Worm (Caenorhabditis elegans): Measurements from ENCODE around the gene C18H7.12.
A peak's percentile ranks its signal among the peaks of the same experiment; 100 is the strongest.

The C18H7.12 gene

DNA sequence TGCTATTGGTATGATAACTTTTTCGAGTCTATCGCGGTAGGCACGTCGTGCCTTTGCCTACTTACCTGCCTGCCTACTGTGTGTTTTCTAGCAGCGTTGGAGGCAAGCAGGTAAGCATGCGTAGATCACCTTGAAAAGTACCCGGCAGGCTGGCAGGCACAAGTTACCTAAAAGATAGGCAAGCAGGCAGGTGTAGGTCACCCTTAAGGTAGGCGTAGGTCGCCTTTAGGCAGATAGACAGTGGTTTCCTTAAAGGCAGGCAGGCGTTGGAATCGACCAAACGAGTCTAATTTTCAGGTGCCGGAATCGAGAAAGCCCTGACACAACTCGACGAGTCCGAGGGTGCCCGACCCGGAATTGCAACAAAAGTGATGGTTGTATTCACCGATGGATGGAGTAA is 32.1 kb upstream of the C18H7.12 start:
- TF ChIP-seq ttx-3 (tag; optimal IDR thresholded peaks at IDR 0.05) (no peak), ceh-19 (GFP tag; optimal IDR thresholded peaks at IDR 0.05) (no peak), ets-4 (tag; optimal IDR thresholded peaks at IDR 0.05) (no peak), lim-6 (tag; optimal IDR thresholded peaks at IDR 0.05) (no peak), ref-2 (tag; optimal IDR thresholded peaks at IDR 0.05) (no peak), hlh-30 (tag; optimal IDR thresholded peaks at IDR 0.05; ENCODE audit: insufficient read depth) (no peak), elt-2 (tag; optimal IDR thresholded peaks at IDR 0.05) (no peak), pha-4 (tag; optimal IDR thresholded peaks at IDR 0.05) (no peak), zip-5 (tag; optimal IDR thresholded peaks at IDR 0.05) (no peak), C08G9.2 (tag; optimal IDR thresholded peaks at IDR 0.05) (no peak)

DNA sequence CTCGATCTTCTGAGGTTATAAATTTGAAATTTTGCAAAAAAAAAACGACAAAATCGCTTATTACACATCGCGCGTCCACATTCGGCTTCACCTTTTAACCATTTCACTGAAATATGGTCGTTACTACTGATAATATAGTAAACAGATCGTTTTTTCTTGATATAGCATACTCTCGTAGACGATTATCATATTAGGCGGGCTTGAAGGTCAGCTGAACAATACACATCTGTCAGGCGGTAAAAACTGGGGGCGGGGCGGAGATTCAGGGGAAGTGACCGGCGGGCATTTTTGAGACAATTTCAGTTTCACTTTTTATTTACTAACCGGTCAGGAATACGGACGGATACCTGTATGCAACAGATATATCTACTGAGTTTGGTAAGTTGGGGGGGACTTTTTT is 27.6 kb upstream of the C18H7.12 start, which contains the start of gene C18H7.1:
TSS of gene C18H7.1 (plus strand) at position 301 of the 400 bp plus-strand sequence.
- TF ChIP-seq nfya-1 (tag; optimal IDR thresholded peaks at IDR 0.05): no peak
- no peak for TF ChIP-seq elt-2 (tag; optimal IDR thresholded peaks at IDR 0.05)
- TF ChIP-seq C38D4.7 (GFP tag; optimal IDR thresholded peaks at IDR 0.05): no peak
- no peak for TF ChIP-seq ceh-9 (tag; optimal IDR thresholded peaks at IDR 0.05)
- TF ChIP-seq ceh-2 (tag; optimal IDR thresholded peaks at IDR 0.05): no peak
- TF ChIP-seq ztf-16 (tag; optimal IDR thresholded peaks at IDR 0.05): no peak
- no peak for TF ChIP-seq che-1 (tag; optimal IDR thresholded peaks at IDR 0.05)

DNA sequence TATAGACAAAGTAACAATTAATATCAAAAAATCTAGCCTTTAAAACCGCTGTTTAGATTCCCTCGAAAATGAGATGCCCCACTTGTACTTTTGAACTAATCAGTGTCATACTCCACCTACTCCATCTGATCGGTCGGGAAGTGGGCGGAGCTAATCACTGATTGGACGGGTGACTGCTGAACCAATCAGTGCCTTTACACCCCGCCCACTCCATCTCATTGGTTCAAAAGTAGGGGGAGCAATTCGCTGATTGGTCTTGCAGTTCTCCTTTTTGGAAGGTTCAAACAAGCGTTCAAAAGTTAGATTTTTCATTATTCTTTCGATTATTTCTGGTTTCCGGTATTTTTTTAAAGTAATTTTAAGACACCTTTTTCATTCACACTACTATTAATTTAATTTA is 25.5 kb upstream of the C18H7.12 start:
- peak; percentile 97 for TF ChIP-seq nfya-1 (tag; optimal IDR thresholded peaks at IDR 0.05)
- no peak for TF ChIP-seq rnt-1 (tag; optimal IDR thresholded peaks at IDR 0.05)

DNA sequence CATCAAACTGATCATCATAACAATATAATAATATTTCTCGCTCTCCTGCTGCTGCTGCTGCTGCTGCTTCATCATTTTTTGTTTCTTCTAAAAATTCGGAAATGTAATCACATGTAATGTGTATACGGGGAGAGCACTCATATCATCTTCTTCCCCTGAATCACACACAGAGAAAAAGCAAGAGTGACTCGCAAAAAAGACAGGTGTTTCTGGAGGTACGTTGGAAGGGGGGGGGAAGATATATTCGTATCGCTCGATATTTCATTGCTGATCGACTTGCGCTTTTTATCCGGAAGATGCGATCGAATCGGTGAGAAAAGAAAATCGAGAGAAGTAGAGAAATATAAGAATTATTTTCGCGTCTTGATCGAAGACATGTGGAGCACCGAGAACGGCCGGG is 20.0 kb upstream of the C18H7.12 start:
- peak; percentile 74 for TF ChIP-seq ceh-18 (tag; optimal IDR thresholded peaks at IDR 0.05)
- peak; percentile 41 for TF ChIP-seq nfya-1 (tag; optimal IDR thresholded peaks at IDR 0.05)
- TF ChIP-seq rnt-1 (tag; optimal IDR thresholded peaks at IDR 0.05): peak; percentile 22
- TF ChIP-seq tbx-7 (tag; optimal IDR thresholded peaks at IDR 0.05): no peak

DNA sequence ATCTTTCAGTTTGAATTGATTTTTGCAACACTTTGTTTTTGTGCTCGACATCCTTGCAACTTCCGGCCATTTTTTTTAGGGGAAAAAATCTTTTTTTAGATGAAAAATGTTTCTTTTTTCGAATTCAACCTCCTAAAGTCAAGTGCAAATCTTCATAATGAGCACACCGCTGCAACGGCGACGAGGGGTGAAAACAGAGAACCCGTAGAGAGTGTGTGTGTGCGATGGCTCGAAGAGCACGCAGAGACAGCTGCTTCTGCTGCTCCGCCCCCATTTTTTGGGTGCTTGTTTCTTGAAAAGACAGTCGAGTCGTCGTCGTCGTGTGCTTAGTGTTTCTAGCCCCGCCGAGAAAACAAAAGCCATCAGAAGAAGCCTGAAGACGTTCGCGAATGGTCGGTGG is 18.4 kb upstream of the C18H7.12 start, which contains the start of gene inx-18:
TSS of gene inx-18 (plus strand) at position 301 of the 400 bp plus-strand sequence.
- no peak for TF ChIP-seq odd-2 (tag; optimal IDR thresholded peaks at IDR 0.05)
- no peak for TF ChIP-seq ttx-3 (tag; optimal IDR thresholded peaks at IDR 0.05)
- TF ChIP-seq sox-4 (tag; optimal IDR thresholded peaks at IDR 0.05): no peak
- no peak for TF ChIP-seq ceh-48 (tag; optimal IDR thresholded peaks at IDR 0.05)
- no peak for TF ChIP-seq lin-11 (tag; optimal IDR thresholded peaks at IDR 0.05)
- no peak for TF ChIP-seq ztf-16 (tag; optimal IDR thresholded peaks at IDR 0.05)
- no peak for TF ChIP-seq ceh-24 (tag; optimal IDR thresholded peaks at IDR 0.05)
- no peak for TF ChIP-seq elt-2 (tag; optimal IDR thresholded peaks at IDR 0.05)
- no peak for TF ChIP-seq fax-1 (tag; optimal IDR thresholded peaks at IDR 0.05)
- no peak for TF ChIP-seq hlh-15 (tag; optimal IDR thresholded peaks at IDR 0.05)
- TF ChIP-seq Y22D7AL.16 (tag; optimal IDR thresholded peaks at IDR 0.05): no peak
- TF ChIP-seq gmeb-2 (tag; optimal IDR thresholded peaks at IDR 0.05): no peak
- no peak for TF ChIP-seq nhr-11 (tag; optimal IDR thresholded peaks at IDR 0.05)

DNA sequence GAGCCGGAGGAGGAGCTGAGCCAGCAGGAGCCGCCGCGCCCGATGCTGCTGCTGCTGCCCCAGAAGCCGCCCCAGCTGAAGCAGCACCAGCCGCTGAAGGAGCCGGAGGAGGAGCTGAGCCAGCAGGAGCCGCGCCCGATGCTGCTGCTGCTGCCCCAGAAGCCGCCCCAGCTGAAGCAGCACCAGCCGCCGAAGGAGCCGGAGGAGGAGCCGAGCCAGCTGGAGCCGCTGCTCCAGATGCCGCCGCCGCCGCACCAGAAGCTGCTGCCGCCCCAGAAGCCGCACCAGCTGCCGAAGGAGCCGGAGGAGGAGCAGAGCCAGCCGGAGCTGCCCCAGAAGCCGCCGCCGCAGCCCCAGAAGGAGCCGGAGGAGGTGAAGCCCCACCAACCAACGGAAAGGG is 17.8 kb upstream of the C18H7.12 start:
- no peak for TF ChIP-seq eyg-1 (tag; optimal IDR thresholded peaks at IDR 0.05)
- TF ChIP-seq odd-2 (tag; optimal IDR thresholded peaks at IDR 0.05): no peak
- TF ChIP-seq ztf-16 (tag; optimal IDR thresholded peaks at IDR 0.05): no peak
- no peak for TF ChIP-seq ttx-3 (tag; optimal IDR thresholded peaks at IDR 0.05)
- no peak for TF ChIP-seq unc-86 (tag; optimal IDR thresholded peaks at IDR 0.05)
- TF ChIP-seq K02D7.2 (tag; optimal IDR thresholded peaks at IDR 0.05): no peak
- no peak for TF ChIP-seq npax-4 (tag; optimal IDR thresholded peaks at IDR 0.05)
- TF ChIP-seq nhr-232 (tag; optimal IDR thresholded peaks at IDR 0.05): no peak
- no peak for TF ChIP-seq ceh-14 (tag; optimal IDR thresholded peaks at IDR 0.05)
- TF ChIP-seq ahr-1 (tag; optimal IDR thresholded peaks at IDR 0.05): no peak
